Fruit fly (Drosophila melanogaster) whole organism, embryonic: Measurements from ENCODE around the gene meso18E.

Experiments used
- Antp ChIP-seq: fragments of 200-800 bp; sonication (Bioruptor generic); optimal IDR thresholded peaks from 3 replicates; lab custom pipeline; 2016; ENCODE audit warnings: missing biosample characterization, missing genetic modification characterization
- B-H1 ChIP-seq: fragments of 200-800 bp; sonication (Bioruptor generic); IDR thresholded peaks from 3 replicates; pipeline ENCODE4 v1.3.6; 2022; ENCODE audit warnings: missing biosample characterization, missing genetic modification characterization
- CG11398 ChIP-seq: fragments of 200-800 bp; sonication (Bioruptor generic); optimal IDR thresholded peaks from 2 replicates; lab custom pipeline; 2016; ENCODE audit warnings: missing biosample characterization, missing genetic modification characterization
- Scr ChIP-seq: fragments of 200-800 bp; sonication (Bioruptor generic); IDR thresholded peaks from 2 replicates; pipeline ENCODE4 v1.3.6; 2022; ENCODE audit warnings: missing biosample characterization, missing genetic modification characterization; ENCODE audit not compliant: partially characterized antibody
- ac ChIP-seq: fragments of 200-800 bp; sonication (Bioruptor generic); optimal IDR thresholded peaks from 3 replicates; lab custom pipeline; 2017; ENCODE audit warnings: missing biosample characterization, mild to moderate bottlenecking, missing genetic modification characterization
- da ChIP-seq: fragments of 200-800 bp; sonication (Bioruptor generic); optimal IDR thresholded peaks from 2 replicates; lab custom pipeline; 2016; ENCODE audit warnings: missing biosample characterization, missing genetic modification characterization
- exex ChIP-seq: fragments of 200-800 bp; sonication (Bioruptor generic); optimal IDR thresholded peaks from 4 replicates; lab custom pipeline; 2018; ENCODE audit warnings: missing biosample characterization, mild to moderate bottlenecking, missing genetic modification characterization, moderate library complexity
- prd ChIP-seq, 3 experiments: fragments of >200 bp in 2 of 3; fragments of 200-800 bp in 1 of 3; sonication (Bioruptor generic) in 1 of 3; optimal IDR thresholded peaks in 2 of 3; IDR thresholded peaks in 1 of 3; 2 replicates in 2 of 3; 3 replicates in 1 of 3; pipeline versions ENCODE4 v1.3.6 to Lab custom; 2017 to 2022; ENCODE audit warnings: missing biosample characterization in 1 of 3, missing genetic modification characterization in 1 of 3
- trem ChIP-seq: fragments of 200-800 bp; optimal IDR thresholded peaks from 3 replicates; lab custom pipeline; 2019; ENCODE audit warnings: missing biosample characterization, mild to moderate bottlenecking, missing genetic modification characterization, moderate library complexity
- zfh1 ChIP-seq: fragments of 200-800 bp; sonication (Bioruptor generic); IDR thresholded peaks from 3 replicates; pipeline ENCODE4 v1.3.6; 2022; ENCODE audit warnings: missing biosample characterization, missing genetic modification characterization

dm6 chrX:19667444-19668104, 45.3 kb downstream of the meso18E start:
- TF ChIP-seq trem (no peak), Scr (no peak), B-H1 (GFP tag; lab: Robert Waterston, UW) (no peak), exex (tag; lab: Kevin White, UChicago) (no peak), Antp (GFP tag; lab: Kevin White, UChicago) (no peak), CG11398 (no peak), da (GFP tag; lab: Kevin White, UChicago) (no peak), zfh1 (GFP tag; lab: Robert Waterston, UW) (no peak), prd (optimal IDR thresholded peaks at IDR 0.05; lab: Kevin White, UChicago) (no peak), prd (GFP tag; IDR thresholded peaks at IDR 0.05; lab: Robert Waterston, UW) (no peak), ac (no peak)
